Worm (Caenorhabditis elegans) whole organism, L3 larva: ENCODE measurements around the gene lin-7.

Source experiments
- elt-1 ChIP-seq: fragments of 150-350 bp; optimal IDR thresholded peaks from 2 replicates; lab custom pipeline; 2014; ENCODE audit warnings: missing biosample characterization, missing genetic modification characterization
- lin-39 ChIP-seq: fragments of 150-350 bp; optimal IDR thresholded peaks from 2 replicates; lab custom pipeline; 2018; ENCODE audit warnings: missing biosample characterization, missing genetic modification reagents, missing genetic modification characterization
- nhr-11 ChIP-seq: fragments of 150-350 bp; optimal IDR thresholded peaks from 2 replicates; lab custom pipeline; 2014; ENCODE audit warnings: missing biosample characterization, missing genetic modification characterization
- nhr-76 ChIP-seq: fragments of 150-350 bp; sonication (generic microtip); optimal IDR thresholded peaks from 5 replicates; lab custom pipeline; 2014; ENCODE audit warnings: missing biosample characterization, missing genetic modification characterization
- snpc-4 ChIP-seq: fragments of 150-350 bp; optimal IDR thresholded peaks from 2 replicates; lab custom pipeline; 2014; ENCODE audit warnings: missing biosample characterization, missing genetic modification characterization

- TF ChIP-seq nhr-76 (tag; lab: Kevin White, UChicago) = no peak
- TF ChIP-seq elt-1 (tag; lab: Kevin White, UChicago) = no peak
- TF ChIP-seq nhr-11 (tag; lab: Kevin White, UChicago) = no peak
- no peak for TF ChIP-seq snpc-4
- TF ChIP-seq lin-39 (tag; lab: Kevin White, UChicago) = no peak
Measured at ce11 chrII:14350768-14351167, 1.6 kb upstream of the lin-7 start.
